Worm (Caenorhabditis elegans) whole organism, L2 larva: Measurements from ENCODE around the gene F54C9.7.

ENCODE experiments used
- ama-1 ChIP-seq: fragments of 150-350 bp; optimal IDR thresholded peaks from 2 replicates; lab custom pipeline; 2018; ENCODE audit warnings: inconsistent platforms
- blmp-1 ChIP-seq: sonication (generic microtip); optimal IDR thresholded peaks from 2 replicates; lab custom pipeline; 2017; ENCODE audit warnings: missing genetic modification characterization, mild to moderate bottlenecking, missing compliant biosample characterization, antibody characterized with exemption, moderate library complexity; ENCODE audit not compliant: insufficient read depth
- dmd-4 ChIP-seq: sonication (generic microtip); optimal IDR thresholded peaks from 2 replicates; lab custom pipeline; 2017; ENCODE audit warnings: missing biosample characterization, missing genetic modification characterization
- egl-27 ChIP-seq: sonication (generic microtip); optimal IDR thresholded peaks from 3 replicates; lab custom pipeline; 2017; ENCODE audit warnings: missing biosample characterization, missing genetic modification reagents, missing genetic modification characterization
- nhr-11 ChIP-seq: fragments of 150-350 bp; optimal IDR thresholded peaks from 2 replicates; lab custom pipeline; 2014; ENCODE audit warnings: missing biosample characterization, missing genetic modification characterization
- nhr-25 ChIP-seq: fragments of 150-350 bp; sonication (generic microtip); optimal IDR thresholded peaks from 3 replicates; lab custom pipeline; 2014; ENCODE audit warnings: missing biosample characterization, missing genetic modification characterization
- snpc-4 ChIP-seq: fragments of 150-350 bp; optimal IDR thresholded peaks from 2 replicates; lab custom pipeline; 2014; ENCODE audit warnings: missing biosample characterization, missing genetic modification characterization
- unc-39 ChIP-seq: fragments of 150-350 bp; optimal IDR thresholded peaks from 2 replicates; lab custom pipeline; 2014; ENCODE audit warnings: missing biosample characterization, missing genetic modification characterization
- unc-55 ChIP-seq: fragments of 150-350 bp; sonication (generic microtip); optimal IDR thresholded peaks from 3 replicates; lab custom pipeline; 2014; ENCODE audit warnings: missing biosample characterization, missing genetic modification reagents, missing genetic modification characterization
- zag-1 ChIP-seq: fragments of 150-350 bp; optimal IDR thresholded peaks from 2 replicates; lab custom pipeline; 2014; ENCODE audit warnings: missing biosample characterization, missing genetic modification characterization
- ztf-11 ChIP-seq: sonication (generic microtip); optimal IDR thresholded peaks from 2 replicates; lab custom pipeline; 2017; ENCODE audit warnings: missing biosample characterization, missing genetic modification characterization

- no peak for TF ChIP-seq blmp-1 (tag; lab: Kevin White, UChicago)
- TF ChIP-seq ztf-11 = no peak
- no peak for TF ChIP-seq nhr-25 (tag; lab: Kevin White, UChicago)
- no peak for TF ChIP-seq egl-27
- no peak for TF ChIP-seq unc-39 (tag; lab: Kevin White, UChicago)
- no peak for TF ChIP-seq zag-1 (tag; lab: Kevin White, UChicago)
- TF ChIP-seq ama-1 (lab: Kevin White, UChicago) = no peak
- TF ChIP-seq unc-55 (GFP tag; lab: Kevin White, UChicago) = no peak
- TF ChIP-seq dmd-4 (tag; lab: Kevin White, UChicago) = no peak
- no peak for TF ChIP-seq nhr-11 (tag; lab: Kevin White, UChicago)
- no peak for TF ChIP-seq snpc-4
Measured at ce11 chrII:8583035-8583434, 9.9 kb downstream of the F54C9.7 start.
